Worm (Caenorhabditis elegans) whole organism, L3 larva: ENCODE results near the gene nduc-2.
A peak's percentile ranks its signal among the peaks of the same experiment; 100 is the strongest.

Experiments
- aly-2 ChIP-seq: fragments of 150-350 bp; optimal IDR thresholded peaks from 2 replicates; lab custom pipeline; 2014; ENCODE audit warnings: missing biosample characterization, missing genetic modification characterization
- elt-3 ChIP-seq, 3 experiments: fragments of 150-350 bp in 1 of 3; sonication (generic microtip) in 2 of 3; optimal IDR thresholded peaks; 2 replicates in 2 of 3; 4 replicates in 1 of 3; lab custom pipeline; 2014 to 2017; ENCODE audit warnings: missing biosample characterization in 3 of 3, missing genetic modification characterization in 3 of 3
- pha-4 ChIP-seq: fragments of 150-350 bp; optimal IDR thresholded peaks from 2 replicates; lab custom pipeline; 2014; ENCODE audit warnings: missing biosample characterization, missing genetic modification reagents, missing genetic modification characterization
- tbx-2 ChIP-seq: sonication (generic microtip); optimal IDR thresholded peaks from 2 replicates; lab custom pipeline; 2016; ENCODE audit warnings: mild to moderate bottlenecking, missing genetic modification characterization, missing compliant biosample characterization

DNA sequence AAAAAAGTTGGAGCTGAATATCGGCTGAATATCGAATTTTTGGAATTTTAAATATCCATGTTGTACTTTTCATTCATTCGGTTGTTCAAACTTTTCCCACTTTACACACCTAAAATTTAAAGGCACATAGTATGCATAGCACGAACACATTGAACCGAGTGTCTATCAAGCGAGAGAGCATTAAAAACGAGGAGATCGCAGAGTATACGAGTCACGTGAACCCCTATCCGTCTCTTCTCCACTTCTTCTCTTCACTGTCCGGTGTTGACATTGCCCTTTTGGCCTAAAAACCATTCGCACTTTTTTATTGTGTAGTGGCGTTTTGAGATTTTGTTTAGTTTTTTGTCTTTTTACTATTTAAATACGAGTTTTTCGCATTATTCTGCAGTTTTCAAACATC is 17.8 kb downstream of the nduc-2 start:
- TF ChIP-seq aly-2 (tag; lab: Kevin White, UChicago): no peak
- no peak for TF ChIP-seq tbx-2 (tag; lab: Kevin White, UChicago)
- TF ChIP-seq elt-3 (tag; optimal IDR thresholded peaks at IDR 0.05; lab: Kevin White, UChicago): no peak
- TF ChIP-seq pha-4 (tag; lab: Kevin White, UChicago): peak; percentile 96
